Fruit fly (Drosophila melanogaster) whole organism, prepupa: ENCODE measurements around the gene CG31637.

Source experiments
- CG11294 ChIP-seq: fragments of 200-800 bp; sonication (Bioruptor generic); IDR thresholded peaks from 2 replicates; pipeline ENCODE4 v1.3.6; 2022; ENCODE audit warnings: missing biosample characterization, missing genetic modification characterization
- CG11762 ChIP-seq: fragments of 200-800 bp; sonication (Bioruptor generic); optimal IDR thresholded peaks from 3 replicates; lab custom pipeline; 2016; ENCODE audit warnings: missing biosample characterization, missing genetic modification characterization; ENCODE audit not compliant: insufficient read depth
- CG11902 ChIP-seq: fragments of 200-800 bp; sonication (Bioruptor generic); optimal IDR thresholded peaks from 3 replicates; lab custom pipeline; 2016; ENCODE audit warnings: missing biosample characterization, missing genetic modification characterization
- CG16779 ChIP-seq: fragments of 200-800 bp; sonication (Bioruptor generic); optimal IDR thresholded peaks from 3 replicates; lab custom pipeline; 2017; ENCODE audit warnings: missing biosample characterization, mild to moderate bottlenecking, missing genetic modification characterization
- CG3032 ChIP-seq: fragments of 200-800 bp; optimal IDR thresholded peaks from 2 replicates; lab custom pipeline; 2019; ENCODE audit warnings: missing biosample characterization, mild to moderate bottlenecking, missing genetic modification characterization, moderate library complexity
- CG32006 ChIP-seq: fragments of 200-800 bp; sonication (Bioruptor generic); optimal IDR thresholded peaks from 3 replicates; lab custom pipeline; 2017; ENCODE audit warnings: missing biosample characterization, mild to moderate bottlenecking, missing genetic modification characterization
- CG34406 ChIP-seq: fragments of 200-800 bp; sonication (Bioruptor generic); optimal IDR thresholded peaks from 3 replicates; lab custom pipeline; 2016; ENCODE audit warnings: missing biosample characterization, missing genetic modification characterization
- CG3919 ChIP-seq: fragments of 200-800 bp; sonication (Bioruptor generic); optimal IDR thresholded peaks from 3 replicates; lab custom pipeline; 2016; ENCODE audit warnings: missing biosample characterization, missing genetic modification characterization
- CG4318 ChIP-seq: fragments of 200-800 bp; sonication (Bioruptor generic); optimal IDR thresholded peaks from 3 replicates; lab custom pipeline; 2017; ENCODE audit warnings: missing biosample characterization, mild to moderate bottlenecking, missing genetic modification characterization
- CG6163 ChIP-seq: fragments of 200-800 bp; sonication (Bioruptor generic); IDR thresholded peaks from 3 replicates; pipeline ENCODE4 v1.3.6; 2022; ENCODE audit warnings: missing biosample characterization, missing genetic modification characterization
- CG6276 ChIP-seq: fragments of 200-800 bp; sonication (Bioruptor generic); optimal IDR thresholded peaks from 2 replicates; lab custom pipeline; 2017; ENCODE audit warnings: missing biosample characterization, mild to moderate bottlenecking, missing genetic modification characterization
- CG6792 ChIP-seq: fragments of 200-800 bp; sonication (Bioruptor generic); optimal IDR thresholded peaks from 3 replicates; lab custom pipeline; 2016; ENCODE audit warnings: missing biosample characterization, missing genetic modification characterization
- CG6808 ChIP-seq: fragments of 200-800 bp; sonication (Bioruptor generic); optimal IDR thresholded peaks from 3 replicates; lab custom pipeline; 2017; ENCODE audit warnings: missing biosample characterization, missing genetic modification characterization, mild to moderate bottlenecking, moderate library complexity, missing genetic modification reagents
- CG7368 ChIP-seq: fragments of 200-800 bp; sonication (Bioruptor generic); optimal IDR thresholded peaks from 3 replicates; lab custom pipeline; 2016; ENCODE audit warnings: missing biosample characterization, missing genetic modification characterization
- CG8119 ChIP-seq: fragments of 200-800 bp; sonication (Bioruptor generic); IDR thresholded peaks from 3 replicates; pipeline ENCODE4 v1.3.6; 2022; ENCODE audit warnings: missing biosample characterization, missing genetic modification characterization
- CG8319 ChIP-seq: fragments of 200-800 bp; sonication (Bioruptor generic); optimal IDR thresholded peaks from 3 replicates; lab custom pipeline; 2016; ENCODE audit warnings: missing biosample characterization, missing genetic modification characterization
- CG8632 ChIP-seq: fragments of 200-800 bp; sonication (Bioruptor generic); optimal IDR thresholded peaks from 3 replicates; lab custom pipeline; 2016; ENCODE audit warnings: missing biosample characterization, missing genetic modification characterization
- Eip75B ChIP-seq: fragments of 200-800 bp; sonication (Bioruptor generic); optimal IDR thresholded peaks from 3 replicates; lab custom pipeline; 2016; ENCODE audit warnings: missing biosample characterization, missing genetic modification characterization
- Eip78C ChIP-seq: fragments of 200-800 bp; sonication (Bioruptor generic); peaks from one replicate; lab custom pipeline; 2016; ENCODE audit warnings: missing biosample characterization, missing genetic modification characterization
- Eip93F ChIP-seq: fragments of 200-800 bp; sonication (Bioruptor generic); optimal IDR thresholded peaks from 2 replicates; lab custom pipeline; 2016; ENCODE audit warnings: missing biosample characterization, mild to moderate bottlenecking, missing genetic modification characterization
- Ets21C ChIP-seq: fragments of 200-800 bp; sonication (Bioruptor generic); optimal IDR thresholded peaks from 3 replicates; lab custom pipeline; 2016; ENCODE audit warnings: missing biosample characterization, missing genetic modification characterization
- Gug ChIP-seq: fragments of 200-800 bp; sonication (Bioruptor generic); IDR thresholded peaks from 2 replicates; pipeline ENCODE4 v1.3.6; 2022; ENCODE audit warnings: missing biosample characterization, missing genetic modification characterization
- Hr38 ChIP-seq: sonication (Bioruptor generic); optimal IDR thresholded peaks from 2 replicates; lab custom pipeline; 2016; ENCODE audit warnings: missing biosample characterization, missing genetic modification characterization
- Hr39 ChIP-seq: fragments of 200-800 bp; sonication (Bioruptor generic); optimal IDR thresholded peaks from 2 replicates; lab custom pipeline; 2016; ENCODE audit warnings: missing biosample characterization, missing genetic modification characterization
- Hr4 ChIP-seq: fragments of 200-800 bp; sonication (Bioruptor generic); optimal IDR thresholded peaks from 3 replicates; lab custom pipeline; 2016; ENCODE audit warnings: missing biosample characterization, missing genetic modification characterization
- Lpt ChIP-seq: fragments of 200-800 bp; sonication (Bioruptor generic); optimal IDR thresholded peaks from 3 replicates; lab custom pipeline; 2016; ENCODE audit warnings: missing biosample characterization, missing genetic modification characterization
- OdsH ChIP-seq: fragments of 200-800 bp; sonication (Bioruptor generic); optimal IDR thresholded peaks from 3 replicates; lab custom pipeline; 2016; ENCODE audit warnings: missing biosample characterization, missing genetic modification characterization
- Sox14 ChIP-seq: fragments of 200-800 bp; sonication (Bioruptor generic); optimal IDR thresholded peaks from 3 replicates; lab custom pipeline; 2016; ENCODE audit warnings: missing biosample characterization, missing genetic modification characterization
- Sox15 ChIP-seq: fragments of 200-800 bp; sonication (Bioruptor generic); optimal IDR thresholded peaks from 3 replicates; lab custom pipeline; 2016; ENCODE audit warnings: missing biosample characterization, missing genetic modification characterization
- achi ChIP-seq: fragments of 200-800 bp; sonication (Bioruptor generic); optimal IDR thresholded peaks from 3 replicates; lab custom pipeline; 2016; ENCODE audit warnings: missing biosample characterization, missing genetic modification characterization
- acj6 ChIP-seq: fragments of 200-800 bp; sonication (Bioruptor generic); optimal IDR thresholded peaks from 3 replicates; lab custom pipeline; 2016; ENCODE audit warnings: missing biosample characterization, missing genetic modification characterization
- cyc ChIP-seq: fragments of 200-800 bp; sonication (Bioruptor generic); optimal IDR thresholded peaks from 3 replicates; lab custom pipeline; 2016; ENCODE audit warnings: missing biosample characterization, missing genetic modification characterization
- dac ChIP-seq: fragments of 200-800 bp; sonication (Bioruptor generic); optimal IDR thresholded peaks from 2 replicates; lab custom pipeline; 2017; ENCODE audit warnings: missing biosample characterization, mild to moderate bottlenecking, missing genetic modification characterization
- eg ChIP-seq: fragments of 200-800 bp; sonication (Bioruptor generic); IDR thresholded peaks from 3 replicates; pipeline ENCODE4 v1.3.6; 2022; ENCODE audit warnings: missing biosample characterization, missing genetic modification characterization
- esn ChIP-seq: fragments of 200-800 bp; sonication (Bioruptor generic); optimal IDR thresholded peaks from 2 replicates; lab custom pipeline; 2016; ENCODE audit warnings: missing biosample characterization, mild to moderate bottlenecking, missing genetic modification characterization, moderate library complexity
- fd59A ChIP-seq: fragments of 200-800 bp; sonication (Bioruptor generic); optimal IDR thresholded peaks from 2 replicates; lab custom pipeline; 2017; ENCODE audit warnings: missing biosample characterization, mild to moderate bottlenecking, missing genetic modification characterization, missing genetic modification reagents
- fd85E ChIP-seq: fragments of 200-800 bp; sonication (Bioruptor generic); optimal IDR thresholded peaks from 3 replicates; lab custom pipeline; 2016; ENCODE audit warnings: missing biosample characterization, missing genetic modification characterization
- lz ChIP-seq: fragments of 200-800 bp; sonication (Bioruptor generic); optimal IDR thresholded peaks from 3 replicates; lab custom pipeline; 2016; ENCODE audit warnings: missing biosample characterization, missing genetic modification characterization
- net ChIP-seq: fragments of 200-800 bp; sonication (Bioruptor generic); optimal IDR thresholded peaks from 3 replicates; lab custom pipeline; 2016; ENCODE audit warnings: missing biosample characterization, missing genetic modification characterization
- pdm3 ChIP-seq: fragments of 200-800 bp; sonication (Bioruptor generic); optimal IDR thresholded peaks from 3 replicates; lab custom pipeline; 2016; ENCODE audit warnings: missing biosample characterization, missing genetic modification characterization
- salr ChIP-seq, 2 experiments: fragments of 200-800 bp; sonication (Bioruptor generic); optimal IDR thresholded peaks; 3 replicates each; lab custom pipeline; 2016 to 2018; ENCODE audit warnings: missing biosample characterization in 2 of 2, missing genetic modification characterization in 2 of 2, mild to moderate bottlenecking in 1 of 2
- spab ChIP-seq: fragments of 200-800 bp; sonication (Bioruptor generic); optimal IDR thresholded peaks from 2 replicates; lab custom pipeline; 2017; ENCODE audit warnings: missing biosample characterization, mild to moderate bottlenecking, missing genetic modification characterization, missing genetic modification reagents
- ss ChIP-seq, 2 experiments: fragments of 200-800 bp; sonication (Bioruptor generic); optimal IDR thresholded peaks; 2 replicates in 1 of 2; 3 replicates in 1 of 2; lab custom pipeline; 2017 to 2018; ENCODE audit warnings: mild to moderate bottlenecking in 2 of 2, missing biosample characterization in 2 of 2, missing genetic modification characterization in 2 of 2, moderate library complexity in 1 of 2
- svp ChIP-seq: fragments of 200-800 bp; sonication (Bioruptor generic); peaks from one replicate; lab custom pipeline; 2016; ENCODE audit warnings: missing biosample characterization, missing genetic modification characterization
- topi ChIP-seq: fragments of 200-800 bp; sonication (Bioruptor generic); optimal IDR thresholded peaks from 3 replicates; lab custom pipeline; 2016; ENCODE audit warnings: missing biosample characterization, missing genetic modification characterization
- vri ChIP-seq: fragments of 200-800 bp; sonication (Bioruptor generic); optimal IDR thresholded peaks from 3 replicates; lab custom pipeline; 2016; ENCODE audit warnings: missing biosample characterization, mild to moderate bottlenecking, missing genetic modification characterization

Gene CG31637

DNA sequence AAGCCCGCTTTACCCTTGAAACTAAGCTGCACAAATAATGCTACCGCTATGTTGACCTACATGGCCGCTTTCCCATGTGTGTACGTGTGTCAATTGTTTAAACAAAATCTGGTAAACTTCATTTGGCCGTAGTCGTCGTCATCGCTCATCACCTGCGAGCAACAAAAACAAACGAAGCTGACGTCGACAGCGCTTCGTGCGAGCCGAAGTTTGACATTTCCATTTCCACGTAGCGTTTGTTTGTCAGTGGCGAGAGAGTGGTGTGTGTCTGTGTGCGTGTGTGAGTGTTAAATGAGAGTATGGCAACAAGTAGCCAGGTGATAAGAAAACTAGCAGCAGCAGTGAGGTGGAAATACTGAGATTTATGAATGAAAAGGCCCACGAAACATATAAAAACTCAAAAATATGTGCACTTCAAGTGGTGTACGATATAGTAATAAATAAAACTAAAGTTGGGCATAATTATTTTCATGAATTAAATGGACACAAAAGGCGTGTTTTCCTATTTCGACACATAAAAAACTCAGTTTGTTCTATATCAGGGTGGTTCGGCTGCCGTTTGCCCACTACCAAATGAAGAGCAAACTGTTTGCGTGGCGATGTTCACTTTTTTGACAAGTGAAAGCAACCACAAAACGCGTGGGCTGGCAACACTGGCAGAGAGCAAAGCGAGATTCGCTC lies 19.1 kb upstream of the CG31637 start (continued):
- peak; percentile 62 for TF ChIP-seq CG8119 (GFP tag; lab: Robert Waterston, UW)
- peak; percentile 36 for TF ChIP-seq Hr4 (GFP tag; lab: Kevin White, UChicago)
- no peak for TF ChIP-seq CG11762 (GFP tag; lab: Kevin White, UChicago)
- TF ChIP-seq svp: peak; percentile 49
- no peak for TF ChIP-seq cyc (GFP tag; lab: Kevin White, UChicago)
- peak; percentile 62 for TF ChIP-seq Eip78C
- peak; percentile 23 for TF ChIP-seq CG3919 (GFP tag; lab: Kevin White, UChicago)
- TF ChIP-seq CG6792: no peak
- no peak for TF ChIP-seq salr (GFP tag; optimal IDR thresholded peaks at IDR 0.05; lab: Kevin White, UChicago)
- no peak for TF ChIP-seq Hr38 (GFP tag; lab: Kevin White, UChicago)
- TF ChIP-seq Eip75B (GFP tag; lab: Kevin White, UChicago): no peak
- TF ChIP-seq CG8319 (GFP tag; lab: Kevin White, UChicago): no peak
- no peak for TF ChIP-seq fd85E (GFP tag; lab: Kevin White, UChicago)
- TF ChIP-seq pdm3 (GFP tag; lab: Kevin White, UChicago): peak; percentile 29
- no peak for TF ChIP-seq CG34406
- peak; percentile 35 for TF ChIP-seq vri (GFP tag; lab: Kevin White, UChicago)
- peak; percentile 37 for TF ChIP-seq Eip93F
- TF ChIP-seq dac (GFP tag; lab: Kevin White, UChicago): no peak
- no peak for TF ChIP-seq spab
- no peak for TF ChIP-seq CG11294 (GFP tag; lab: Robert Waterston, UW)
- TF ChIP-seq Sox15: no peak
- peak; percentile 13 for TF ChIP-seq CG6276 (GFP tag; lab: Kevin White, UChicago)
- peak; percentile 21 for TF ChIP-seq lz (GFP tag; lab: Kevin White, UChicago)

DNA sequence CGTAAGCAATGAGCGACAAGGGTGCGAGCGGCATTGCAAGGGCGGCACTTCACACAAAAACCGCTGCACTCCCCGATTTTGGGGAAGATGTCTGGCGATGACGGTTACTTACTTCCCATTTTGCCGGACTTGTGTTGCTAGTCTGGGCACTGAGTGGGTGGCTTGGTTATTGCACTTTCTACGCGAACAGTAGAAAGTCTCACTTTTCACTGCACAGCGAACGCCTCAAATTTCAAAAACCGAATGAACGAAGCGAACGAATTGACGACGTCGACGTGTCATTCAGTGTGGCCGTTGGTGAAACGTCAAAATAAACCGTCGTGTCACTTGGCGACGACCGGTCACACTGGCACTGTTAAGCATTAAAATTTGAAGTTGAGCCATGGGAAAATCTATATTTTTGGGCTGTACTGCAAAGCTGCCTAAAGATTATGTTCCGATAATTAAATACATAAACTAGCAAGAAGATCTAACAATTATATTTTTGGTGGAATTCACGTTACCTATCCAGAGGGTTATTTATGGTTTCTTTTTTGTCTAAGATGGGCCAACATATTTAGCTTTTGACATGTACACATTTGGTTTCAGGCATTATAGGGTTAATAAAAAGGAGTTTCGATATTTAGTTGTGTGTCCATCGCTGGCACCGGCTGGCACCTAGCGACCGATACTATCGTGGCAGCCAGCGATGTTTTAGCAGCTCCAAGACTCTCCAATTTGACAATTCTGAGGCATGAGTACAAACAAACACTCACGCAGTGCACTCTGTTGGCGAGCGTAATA lies 18.0 kb upstream of the CG31637 start, which contains the start of the genes Sec61alpha and Daxx:
TSS of gene Sec61alpha (minus strand) at position 364 of the 783 bp plus-strand sequence.
TSS of gene Daxx (plus strand) at position 718 of the 783 bp plus-strand sequence.
- TF ChIP-seq CG7368 (GFP tag; lab: Kevin White, UChicago): peak; percentile 72
- peak; percentile 96 for TF ChIP-seq svp
- peak; percentile 80 for TF ChIP-seq Eip75B (GFP tag; lab: Kevin White, UChicago)
- TF ChIP-seq CG4318 (GFP tag; lab: Kevin White, UChicago): no peak
- peak; percentile 90 for TF ChIP-seq Eip78C
- TF ChIP-seq CG6808 (GFP tag; lab: Kevin White, UChicago): peak; percentile 61
- peak; percentile 88 for TF ChIP-seq cyc (GFP tag; lab: Kevin White, UChicago)
- peak; percentile 85 for TF ChIP-seq Ets21C (GFP tag; lab: Kevin White, UChicago)
- peak; percentile 74 for TF ChIP-seq CG11762 (GFP tag; lab: Kevin White, UChicago)
- TF ChIP-seq CG3032 (tag; lab: Kevin White, UChicago): peak; percentile 79
- peak; percentile 81 for TF ChIP-seq Sox15
- TF ChIP-seq esn (GFP tag; lab: Kevin White, UChicago): peak; percentile 85
- TF ChIP-seq dac (GFP tag; lab: Kevin White, UChicago): peak; percentile 60
- peak; percentile 84 for TF ChIP-seq Sox14
- TF ChIP-seq CG11902 (GFP tag; lab: Kevin White, UChicago): peak; percentile 78
- TF ChIP-seq Lpt: peak; percentile 46
- peak; percentile 93 for TF ChIP-seq achi (GFP tag; lab: Kevin White, UChicago)
- TF ChIP-seq vri (GFP tag; lab: Kevin White, UChicago): peak; percentile 50
- TF ChIP-seq eg (GFP tag; lab: Robert Waterston, UW): peak; percentile 83
- peak; percentile 87 for TF ChIP-seq OdsH (GFP tag; lab: Kevin White, UChicago)
- TF ChIP-seq ss (GFP tag; optimal IDR thresholded peaks at IDR 0.05; lab: Kevin White, UChicago): peak; percentile 9 to 41
- TF ChIP-seq topi (GFP tag; lab: Kevin White, UChicago): peak; percentile 81
- peak; percentile 85 for TF ChIP-seq acj6 (GFP tag; lab: Kevin White, UChicago)
- peak; percentile 63 for TF ChIP-seq CG8632
- TF ChIP-seq Hr38 (GFP tag; lab: Kevin White, UChicago): peak; percentile 66
- TF ChIP-seq pdm3 (GFP tag; lab: Kevin White, UChicago): peak; percentile 89
- TF ChIP-seq CG6792: peak; percentile 78
- peak; percentile 73 for TF ChIP-seq Gug (GFP tag; lab: Robert Waterston, UW)
- peak; percentile 65 for TF ChIP-seq fd59A (GFP tag; lab: Kevin White, UChicago)
- no peak for TF ChIP-seq Hr4 (GFP tag; lab: Kevin White, UChicago)
- TF ChIP-seq CG32006 (GFP tag; lab: Kevin White, UChicago): peak; percentile 77
- TF ChIP-seq CG16779 (tag; lab: Kevin White, UChicago): no peak
- TF ChIP-seq CG6163: peak; percentile 70
- peak; percentile 92 for TF ChIP-seq Hr39 (GFP tag; lab: Kevin White, UChicago)
- TF ChIP-seq net (GFP tag; lab: Kevin White, UChicago): peak; percentile 64
